Fruit fly (Drosophila melanogaster) whole organism, embryonic: ENCODE data around the gene CG13272.

Experiments
- B-H2 ChIP-seq: fragments of 200-800 bp; sonication (Bioruptor generic); optimal IDR thresholded peaks from 2 replicates; lab custom pipeline; 2018; ENCODE audit warnings: missing biosample characterization, mild to moderate bottlenecking, missing genetic modification characterization
- Bteb2 ChIP-seq: fragments of 200-800 bp; sonication (Bioruptor generic); optimal IDR thresholded peaks from 2 replicates; lab custom pipeline; 2016; ENCODE audit warnings: missing biosample characterization, missing genetic modification characterization
- CG10565 ChIP-seq: fragments of 200-800 bp; sonication (Bioruptor generic); optimal IDR thresholded peaks from 3 replicates; lab custom pipeline; 2016; ENCODE audit warnings: missing biosample characterization, mild to moderate bottlenecking, missing genetic modification characterization
- CG11085 ChIP-seq: fragments of 200-800 bp; sonication (Bioruptor generic); IDR thresholded peaks from 2 replicates; pipeline ENCODE4 v1.3.6; 2022; ENCODE audit warnings: missing biosample characterization, missing genetic modification characterization
- CG12104 ChIP-seq: fragments of 200-800 bp; sonication (Bioruptor generic); optimal IDR thresholded peaks from 3 replicates; lab custom pipeline; 2016; ENCODE audit warnings: missing biosample characterization, missing genetic modification characterization
- CG13624 ChIP-seq: fragments of 200-800 bp; sonication (Bioruptor generic); optimal IDR thresholded peaks from 2 replicates; lab custom pipeline; 2016; ENCODE audit warnings: missing biosample characterization, missing genetic modification characterization
- CG15073 ChIP-seq: fragments of 200-800 bp; sonication (Bioruptor generic); optimal IDR thresholded peaks from 2 replicates; lab custom pipeline; 2016; ENCODE audit warnings: missing biosample characterization, missing genetic modification characterization
- CG2712 ChIP-seq: fragments of 200-800 bp; optimal IDR thresholded peaks from 3 replicates; lab custom pipeline; 2019; ENCODE audit warnings: missing biosample characterization, mild to moderate bottlenecking, missing genetic modification characterization, moderate library complexity
- CG30020 ChIP-seq: fragments of 200-800 bp; optimal IDR thresholded peaks from 2 replicates; lab custom pipeline; 2019; ENCODE audit warnings: missing biosample characterization, mild to moderate bottlenecking, missing genetic modification characterization, moderate library complexity
- CG32772 ChIP-seq: fragments of 200-800 bp; sonication (Bioruptor generic); IDR thresholded peaks from 2 replicates; pipeline ENCODE4 v1.3.6; 2022; ENCODE audit warnings: missing biosample characterization, missing genetic modification characterization
- CG34422 ChIP-seq: fragments of 200-800 bp; sonication (Bioruptor generic); IDR thresholded peaks from 3 replicates; pipeline ENCODE4 v1.3.6; 2022; ENCODE audit warnings: missing biosample characterization, missing genetic modification characterization
- CG42726 ChIP-seq: fragments of 200-800 bp; sonication (Bioruptor generic); IDR thresholded peaks from 2 replicates; pipeline ENCODE4 v1.3.6; 2022; ENCODE audit warnings: missing biosample characterization, missing genetic modification characterization; ENCODE audit not compliant: partially characterized antibody
- CG4424 ChIP-seq: fragments of 200-800 bp; sonication (Bioruptor generic); optimal IDR thresholded peaks from 3 replicates; lab custom pipeline; 2016; ENCODE audit warnings: missing biosample characterization, missing genetic modification characterization
- CG6175 ChIP-seq: fragments of 200-800 bp; sonication (Bioruptor generic); IDR thresholded peaks from 3 replicates; pipeline ENCODE4 v1.3.6; 2022; ENCODE audit warnings: missing biosample characterization, missing genetic modification characterization
- CG6654 ChIP-seq: fragments of 200-800 bp; sonication (Bioruptor generic); optimal IDR thresholded peaks from 2 replicates; lab custom pipeline; 2017; ENCODE audit warnings: missing biosample characterization, mild to moderate bottlenecking, missing genetic modification characterization
- CG6791 ChIP-seq: fragments of 200-800 bp; sonication (Bioruptor generic); IDR thresholded peaks from 3 replicates; pipeline ENCODE4 v1.3.6; 2022; ENCODE audit warnings: missing biosample characterization, missing genetic modification characterization; ENCODE audit not compliant: partially characterized antibody
- CG7271 ChIP-seq: fragments of 200-800 bp; sonication (Bioruptor generic); optimal IDR thresholded peaks from 2 replicates; lab custom pipeline; 2018; ENCODE audit warnings: missing biosample characterization, mild to moderate bottlenecking, missing genetic modification characterization, moderate library complexity
- CG8359 ChIP-seq: fragments of 200-800 bp; sonication (Bioruptor generic); optimal IDR thresholded peaks from 2 replicates; lab custom pipeline; 2017; ENCODE audit warnings: missing biosample characterization, mild to moderate bottlenecking, missing genetic modification characterization, borderline replicate concordance
- CHES-1-like ChIP-seq: fragments of 200-800 bp; sonication (Bioruptor generic); optimal IDR thresholded peaks from 2 replicates; lab custom pipeline; 2016; ENCODE audit warnings: missing biosample characterization, missing genetic modification characterization
- Chrac-16 ChIP-seq: fragments of 200-800 bp; sonication (Bioruptor generic); optimal IDR thresholded peaks from 3 replicates; lab custom pipeline; 2016; ENCODE audit warnings: missing biosample characterization, missing genetic modification characterization
- CrebB ChIP-seq: fragments of 200-800 bp; sonication (Bioruptor generic); optimal IDR thresholded peaks from 3 replicates; lab custom pipeline; 2018; ENCODE audit warnings: missing biosample characterization, mild to moderate bottlenecking, missing genetic modification characterization
- ERR ChIP-seq: fragments of 200-800 bp; sonication (Bioruptor generic); optimal IDR thresholded peaks from 2 replicates; lab custom pipeline; 2016; ENCODE audit warnings: missing biosample characterization, missing genetic modification characterization
- Elba2 ChIP-seq: fragments of 200-800 bp; sonication (Bioruptor generic); optimal IDR thresholded peaks from 3 replicates; lab custom pipeline; 2016; ENCODE audit warnings: missing biosample characterization, missing genetic modification characterization
- Ets97D ChIP-seq: fragments of 200-800 bp; sonication (Bioruptor generic); optimal IDR thresholded peaks from 3 replicates; lab custom pipeline; 2016; ENCODE audit warnings: missing biosample characterization, missing genetic modification characterization
- HHEX ChIP-seq: fragments of 200-800 bp; sonication (Bioruptor generic); optimal IDR thresholded peaks from 3 replicates; lab custom pipeline; 2017; ENCODE audit warnings: missing biosample characterization, mild to moderate bottlenecking, missing genetic modification characterization, missing genetic modification reagents
- Kr ChIP-seq: fragments of 200-800 bp; sonication (Bioruptor generic); optimal IDR thresholded peaks from 2 replicates; lab custom pipeline; 2017; ENCODE audit warnings: missing biosample characterization, mild to moderate bottlenecking, missing genetic modification characterization
- Optix ChIP-seq: fragments of 200-800 bp; sonication (Bioruptor generic); IDR thresholded peaks from 3 replicates; pipeline ENCODE4 v1.3.6; 2022; ENCODE audit warnings: missing biosample characterization, missing genetic modification characterization
- PHDP ChIP-seq: fragments of 200-800 bp; sonication (Bioruptor generic); optimal IDR thresholded peaks from 3 replicates; lab custom pipeline; 2018; ENCODE audit warnings: missing biosample characterization, mild to moderate bottlenecking, missing genetic modification characterization, moderate library complexity
- Rx ChIP-seq: fragments of 200-800 bp; sonication (Bioruptor generic); IDR thresholded peaks from 2 replicates; pipeline ENCODE4 v1.3.6; 2022; ENCODE audit warnings: missing biosample characterization, missing genetic modification characterization
- Vsx1 ChIP-seq: fragments of 200-800 bp; sonication (Bioruptor generic); optimal IDR thresholded peaks from 2 replicates; lab custom pipeline; 2017; ENCODE audit warnings: missing biosample characterization, mild to moderate bottlenecking, missing genetic modification characterization, missing genetic modification reagents
- ab ChIP-seq: fragments of 200-800 bp; sonication (Bioruptor generic); optimal IDR thresholded peaks from 2 replicates; lab custom pipeline; 2016; ENCODE audit warnings: missing biosample characterization, missing genetic modification characterization
- abd-A ChIP-seq: fragments of 200-800 bp; sonication (Bioruptor generic); optimal IDR thresholded peaks from 3 replicates; lab custom pipeline; 2019; ENCODE audit warnings: missing biosample characterization, mild to moderate bottlenecking, missing genetic modification characterization, moderate library complexity
- al ChIP-seq: fragments of 200-800 bp; sonication (Bioruptor generic); IDR thresholded peaks from 2 replicates; pipeline ENCODE4 v1.3.6; 2022; ENCODE audit warnings: missing biosample characterization, missing genetic modification characterization
- ap ChIP-seq: fragments of 200-800 bp; sonication (Bioruptor generic); IDR thresholded peaks from 2 replicates; pipeline ENCODE4 v1.3.6; 2022; ENCODE audit warnings: missing biosample characterization, missing genetic modification characterization
- ase ChIP-seq: fragments of 200-800 bp; sonication (Bioruptor generic); IDR thresholded peaks from 3 replicates; pipeline ENCODE4 v1.3.6; 2022; ENCODE audit warnings: missing biosample characterization, missing genetic modification characterization
- bcd ChIP-seq: fragments of 200-800 bp; sonication (Bioruptor generic); optimal IDR thresholded peaks from 2 replicates; lab custom pipeline; 2017; ENCODE audit warnings: missing biosample characterization, mild to moderate bottlenecking, missing genetic modification characterization
- cad ChIP-seq: fragments of >200 bp; optimal IDR thresholded peaks from 2 replicates; lab custom pipeline; 2017; ENCODE audit warnings: missing biosample characterization, missing genetic modification characterization
- disco-r ChIP-seq: fragments of 200-800 bp; sonication (Bioruptor generic); optimal IDR thresholded peaks from 2 replicates; lab custom pipeline; 2016; ENCODE audit warnings: missing biosample characterization, missing genetic modification characterization
- ewg ChIP-seq: fragments of 200-800 bp; sonication (Bioruptor generic); optimal IDR thresholded peaks from 3 replicates; lab custom pipeline; 2017; ENCODE audit warnings: mild to moderate bottlenecking, missing biosample characterization, missing genetic modification reagents, missing genetic modification characterization
- kay ChIP-seq: fragments of 200-800 bp; sonication (Bioruptor generic); optimal IDR thresholded peaks from 2 replicates; lab custom pipeline; 2016; ENCODE audit warnings: missing biosample characterization, missing genetic modification characterization
- oc ChIP-seq: fragments of 200-800 bp; sonication (Bioruptor generic); optimal IDR thresholded peaks from 2 replicates; lab custom pipeline; 2018; ENCODE audit warnings: missing biosample characterization, mild to moderate bottlenecking, missing genetic modification characterization, moderate library complexity
- otp ChIP-seq: fragments of 200-800 bp; sonication (Bioruptor generic); IDR thresholded peaks from 3 replicates; pipeline ENCODE4, ENCODE4 v1.3.6; 2022; ENCODE audit warnings: missing biosample characterization, missing genetic modification characterization
- sc ChIP-seq, 3 experiments: fragments of >200 bp in 2 of 3; fragments of 200-800 bp in 1 of 3; sonication (Bioruptor generic) in 1 of 3; optimal IDR thresholded peaks; 2 replicates in 2 of 3; 3 replicates in 1 of 3; lab custom pipeline; 2017; ENCODE audit warnings: mild to moderate bottlenecking in 1 of 3, missing biosample characterization in 1 of 3, missing genetic modification characterization in 1 of 3, missing genetic modification reagents in 1 of 3
- sd ChIP-seq: fragments of 200-800 bp; sonication (Bioruptor generic); optimal IDR thresholded peaks from 3 replicates; lab custom pipeline; 2018; ENCODE audit warnings: missing biosample characterization, mild to moderate bottlenecking, missing genetic modification characterization, moderate library complexity
- seq ChIP-seq: fragments of 200-800 bp; sonication (Bioruptor generic); IDR thresholded peaks from 2 replicates; pipeline ENCODE4 v1.3.6; 2022; ENCODE audit warnings: missing biosample characterization, missing genetic modification characterization
- sisA ChIP-seq: fragments of 200-800 bp; sonication (Bioruptor generic); IDR thresholded peaks from 2 replicates; pipeline ENCODE4 v1.3.6; 2022; ENCODE audit warnings: missing biosample characterization, missing genetic modification characterization
- slbo ChIP-seq: fragments of 200-800 bp; sonication (Bioruptor generic); IDR thresholded peaks from 2 replicates; pipeline ENCODE4 v1.3.6; 2022; ENCODE audit warnings: missing biosample characterization, missing genetic modification characterization
- tin ChIP-seq: fragments of 200-800 bp; sonication (Bioruptor generic); optimal IDR thresholded peaks from 3 replicates; lab custom pipeline; 2016; ENCODE audit warnings: missing biosample characterization, missing genetic modification characterization
- tio ChIP-seq: fragments of 200-800 bp; sonication (Bioruptor generic); optimal IDR thresholded peaks from 2 replicates; lab custom pipeline; 2017; ENCODE audit warnings: missing biosample characterization, missing genetic modification characterization, inconsistent platforms
- vvl ChIP-seq: fragments of 200-800 bp; sonication (Bioruptor generic); IDR thresholded peaks from 2 replicates; pipeline ENCODE4 v1.3.6; 2022; ENCODE audit warnings: missing biosample characterization, missing genetic modification characterization

CG13272 gene

DNA sequence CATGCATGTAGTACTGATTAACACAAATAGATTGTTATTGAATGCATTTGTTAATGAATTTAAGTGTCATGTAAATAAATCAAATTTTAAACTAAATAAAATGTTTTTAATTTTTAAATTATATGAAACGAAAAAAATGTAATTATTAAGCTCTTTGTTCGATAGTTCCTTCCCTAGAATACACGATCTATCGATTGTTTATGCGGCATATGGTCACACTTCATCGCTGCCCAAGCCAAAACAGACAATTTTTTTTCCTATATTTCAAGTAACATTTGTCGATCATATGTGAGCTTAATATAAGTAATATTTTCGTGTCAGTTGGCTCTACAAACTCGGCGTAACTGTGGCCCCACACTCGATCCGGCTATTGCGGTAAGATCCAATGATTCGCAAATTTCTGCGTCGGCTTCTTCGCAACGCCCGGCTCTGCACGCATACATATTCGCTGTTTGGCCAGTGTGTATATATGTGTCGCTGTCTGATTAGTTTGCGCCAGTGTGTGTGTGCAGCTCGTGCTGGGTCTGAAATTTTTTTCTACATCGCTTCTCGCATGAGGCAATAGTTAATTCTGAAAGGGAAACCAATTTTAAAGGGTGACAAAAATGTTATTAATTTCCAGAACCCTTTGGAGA is 22.3 kb downstream of the CG13272 start, which contains the start of gene AspRS-m (continued):
- TF ChIP-seq disco-r (GFP tag; lab: Kevin White, UChicago) (no peak), al (GFP tag; lab: Robert Waterston, UW) (no peak), sc (optimal IDR thresholded peaks at IDR 0.05; lab: Kevin White, UChicago) (no peak), sc (GFP tag; optimal IDR thresholded peaks at IDR 0.05; lab: Kevin White, UChicago) (no peak), Kr (GFP tag; lab: Kevin White, UChicago) (no peak), CG42726 (GFP tag; lab: Robert Waterston, UW) (peak; percentile 83; the same call in 1 of the 2 replicates), CHES-1-like (GFP tag; lab: Kevin White, UChicago) (no peak), Rx (GFP tag; lab: Robert Waterston, UW) (no peak), tio (GFP tag; lab: Kevin White, UChicago) (no peak), B-H2 (GFP tag; lab: Kevin White, UChicago) (no peak), CrebB (tag; lab: Kevin White, UChicago) (no peak), HHEX (no peak), CG11085 (GFP tag; lab: Robert Waterston, UW) (no peak), Elba2 (GFP tag; lab: Kevin White, UChicago) (no peak), CG13624 (GFP tag; lab: Kevin White, UChicago) (no peak), seq (no peak), CG7271 (tag; lab: Kevin White, UChicago) (no peak), vvl (no peak), abd-A (tag; lab: Kevin White, UChicago) (no peak), CG15073 (GFP tag; lab: Kevin White, UChicago) (no peak), kay (GFP tag; lab: Kevin White, UChicago) (no peak), otp (GFP tag; lab: Robert Waterston, UW) (no peak), Chrac-16 (peak; percentile 9), CG6175 (GFP tag; lab: Robert Waterston, UW) (no peak), CG32772 (peak; percentile 62; the same call in 1 of the 2 replicates), CG30020 (peak; percentile 11), CG4424 (GFP tag; lab: Kevin White, UChicago) (peak; percentile 3), PHDP (tag; lab: Kevin White, UChicago) (no peak), CG6791 (GFP tag; lab: Robert Waterston, UW) (peak; percentile 87), ewg (peak; percentile 30), sisA (GFP tag; lab: Robert Waterston, UW) (peak; percentile 31; the same call in 1 of the 2 replicates), CG6654 (GFP tag; lab: Kevin White, UChicago) (no peak), Optix (GFP tag; lab: Robert Waterston, UW) (no peak), slbo (peak; percentile 75), ase (GFP tag; lab: Robert Waterston, UW) (no peak), ap (GFP tag; lab: Robert Waterston, UW) (no peak), CG12104 (GFP tag; lab: Kevin White, UChicago) (no peak), cad (GFP tag; lab: Kevin White, UChicago) (no peak), ERR (GFP tag; lab: Kevin White, UChicago) (no peak), CG8359 (GFP tag; lab: Kevin White, UChicago) (no peak), tin (GFP tag; lab: Kevin White, UChicago) (peak; percentile 39), sd (tag; lab: Kevin White, UChicago) (peak; percentile 33), bcd (no peak), CG2712 (tag; lab: Kevin White, UChicago) (no peak), CG34422 (peak; percentile 81), Ets97D (GFP tag; lab: Kevin White, UChicago) (no peak), oc (tag; lab: Kevin White, UChicago) (no peak), Vsx1 (no peak), ab (GFP tag; lab: Kevin White, UChicago) (no peak), CG10565 (no peak), Bteb2 (GFP tag; lab: Kevin White, UChicago) (no peak)
